Worm (Caenorhabditis elegans) whole organism, young adult: ENCODE measurements around the gene hlh-4.

Experiments
- D2030.7 ChIP-seq: fragments of 200-800 bp; sonication (Bioruptor generic); IDR thresholded peaks from 2 replicates; pipeline ENCODE4 v1.3.6; 2022; ENCODE audit warnings: missing genetic modification reagents, missing genetic modification characterization, missing compliant biosample characterization
- F57A8.1 ChIP-seq: fragments of 200-800 bp; sonication (Bioruptor generic); optimal IDR thresholded peaks from 2 replicates; lab custom pipeline; 2018; ENCODE audit warnings: mild to moderate bottlenecking, missing genetic modification characterization, moderate library complexity, missing compliant biosample characterization
- T26A5.8 ChIP-seq: sonication (generic microtip); optimal IDR thresholded peaks from 2 replicates; lab custom pipeline; 2016; ENCODE audit warnings: missing genetic modification characterization, missing compliant biosample characterization
- cebp-1 ChIP-seq, 2 experiments: fragments of 200-800 bp in 1 of 2; sonication (Bioruptor generic) in 1 of 2; sonication (generic microtip) in 1 of 2; IDR thresholded peaks in 1 of 2; optimal IDR thresholded peaks in 1 of 2; 2 replicates each; pipeline versions ENCODE4 v1.3.6 to Lab custom; 2017 to 2022; ENCODE audit warnings: missing compliant biosample characterization in 2 of 2, missing genetic modification characterization in 2 of 2, mild to moderate bottlenecking in 1 of 2, missing genetic modification reagents in 1 of 2, moderate library complexity in 1 of 2
- die-1 ChIP-seq: sonication (generic microtip); optimal IDR thresholded peaks from 2 replicates; lab custom pipeline; 2016; ENCODE audit warnings: missing genotype, mild to moderate bottlenecking, missing genetic modification characterization, missing compliant biosample characterization
- dox-1 ChIP-seq: fragments of 200-800 bp; sonication (Bioruptor generic); IDR thresholded peaks from 2 replicates; pipeline ENCODE4 v1.3.6; 2022; ENCODE audit warnings: missing genetic modification reagents, missing genetic modification characterization, missing compliant biosample characterization
- hrde-1 ChIP-seq: sonication (generic microtip); optimal IDR thresholded peaks from 2 replicates; lab custom pipeline; 2016; ENCODE audit warnings: missing genetic modification characterization, mild to moderate bottlenecking, missing compliant biosample characterization, moderate library complexity, missing genotype, missing genetic modification reagents, borderline replicate concordance
- snpc-1.3 ChIP-seq: sonication (generic microtip); optimal IDR thresholded peaks from 2 replicates; lab custom pipeline; 2017; ENCODE audit warnings: missing genetic modification characterization, mild to moderate bottlenecking, missing compliant biosample characterization, antibody characterized with exemption, moderate library complexity, missing genotype, missing genetic modification reagents; ENCODE audit not compliant: insufficient read depth
- snpc-4 ChIP-seq, 5 experiments: fragments of 150-350 bp in 1 of 5; sonication (generic microtip) in 4 of 5; optimal IDR thresholded peaks; 2 replicates each; lab custom pipeline; 2014 to 2018; ENCODE audit warnings: missing genetic modification characterization in 5 of 5, missing biosample characterization in 3 of 5, antibody characterized with exemption in 2 of 5, mild to moderate bottlenecking in 2 of 5, missing compliant biosample characterization in 2 of 5, missing genotype in 2 of 5, moderate library complexity in 2 of 5, missing genetic modification reagents in 1 of 5

- TF ChIP-seq hrde-1 (tag; lab: Kevin White, UChicago): no peak
- TF ChIP-seq die-1 (tag; lab: Kevin White, UChicago): peak; percentile 30
- no peak for TF ChIP-seq T26A5.8 (tag; lab: Kevin White, UChicago)
- no peak for TF ChIP-seq F57A8.1 (GFP tag; lab: Kevin White, UChicago)
- TF ChIP-seq cebp-1 (GFP tag; IDR thresholded peaks at IDR 0.05; lab: Robert Waterston, UW): 0 out of 2 replicates have a peak, but pooled peaks have one; percentile 38
- TF ChIP-seq cebp-1 (tag; optimal IDR thresholded peaks at IDR 0.05; lab: Kevin White, UChicago): peak; percentile 74
- TF ChIP-seq D2030.7 (GFP tag; lab: Robert Waterston, UW): peak; percentile 47; the same call in 1 of the 2 replicates
- TF ChIP-seq snpc-1.3 (tag; lab: Kevin White, UChicago): peak; percentile 0
- TF ChIP-seq dox-1 (GFP tag; lab: Robert Waterston, UW): peak; percentile 88
- TF ChIP-seq snpc-4 (GFP tag; optimal IDR thresholded peaks at IDR 0.05; lab: Kevin White, UChicago): no peak
- peak in 3 of 4 experiments; percentile 36 to 62 (median 46) for TF ChIP-seq snpc-4 (tag; optimal IDR thresholded peaks at IDR 0.05; lab: Kevin White, UChicago)
Measured at ce11 chrIII:9780665-9781304, 41.9 kb upstream of the hlh-4 start, which contains the start of gene vha-1.
